Worm (Caenorhabditis elegans): Measurements from ENCODE around the gene sra-29.

Gene sra-29

ce11 chrII:6581236-6581635 is 5.7 kb upstream of the sra-29 start, which contains the start of gene C56C10.6:
TSS of gene C56C10.6 (minus strand) at chrII:6581336.
- TF ChIP-seq hsf-1 (GFP tag; IDR thresholded peaks at IDR 0.05) (no peak), nfyb-1 (GFP tag; IDR thresholded peaks at IDR 0.05) (no peak), Y79H2A.3 (GFP tag; conservative IDR thresholded peaks at IDR 0.05) (no peak), ztf-22 (GFP tag; optimal IDR thresholded peaks at IDR 0.05) (no peak), F37B4.10 (GFP tag; IDR thresholded peaks at IDR 0.05) (no peak), dpl-1 (GFP tag; optimal IDR thresholded peaks at IDR 0.05) (no peak), ZK185.1 (tag; optimal IDR thresholded peaks at IDR 0.05; ENCODE audit: poor library complexity, severe bottlenecking) (no peak), snpc-4 (GFP tag; optimal IDR thresholded peaks at IDR 0.05) (no peak), snpc-4 (tag; optimal IDR thresholded peaks at IDR 0.05) (no peak), Y95B8A.8 (GFP tag; IDR thresholded peaks at IDR 0.05) (no peak), nfya-2 (GFP tag; IDR thresholded peaks at IDR 0.05) (no peak), F10E7.11 (tag; optimal IDR thresholded peaks at IDR 0.05) (no peak), F57A8.1 (GFP tag; optimal IDR thresholded peaks at IDR 0.05) (no peak), lag-1 (GFP tag; IDR thresholded peaks at IDR 0.05) (no peak), D2030.7 (GFP tag; IDR thresholded peaks at IDR 0.05) (no peak), madf-10 (tag; optimal IDR thresholded peaks at IDR 0.05) (no peak), nhr-90 (tag; optimal IDR thresholded peaks at IDR 0.05) (no peak), ztf-25 (GFP tag; IDR thresholded peaks at IDR 0.05) (no peak)

DNA sequence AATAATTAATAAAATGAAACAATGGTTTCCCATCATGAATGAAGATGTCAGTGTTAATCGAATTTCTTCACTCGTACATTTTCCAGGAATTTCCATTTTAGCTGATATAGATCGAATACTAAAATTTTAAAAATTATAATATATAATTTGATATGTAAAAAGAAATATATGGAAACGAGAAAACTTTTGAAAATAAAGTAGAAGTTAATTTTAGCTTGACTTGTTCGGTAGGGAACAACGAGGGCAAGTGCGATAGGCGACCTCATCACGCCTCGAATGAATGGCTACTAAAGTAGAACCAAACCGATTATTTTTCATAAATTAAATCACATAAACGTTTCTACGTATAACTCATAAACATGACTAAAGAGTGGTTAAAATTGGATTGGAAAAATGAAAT is 2.8 kb upstream of the sra-29 start, which contains the start of gene sra-31:
Gene sra-31 (minus strand): TSS at position 101 of the 400 bp plus-strand sequence.
- TF ChIP-seq C17E4.6 (GFP tag; IDR thresholded peaks at IDR 0.05) = no peak
- no peak for TF ChIP-seq pbrm-1 (GFP tag; IDR thresholded peaks at IDR 0.05)
- no peak for TF ChIP-seq tlf-1 (GFP tag; optimal IDR thresholded peaks at IDR 0.05)
- no peak for TF ChIP-seq madf-3 (GFP tag; IDR thresholded peaks at IDR 0.05)
- TF ChIP-seq nhr-80 (tag; optimal IDR thresholded peaks at IDR 0.05) = no peak
- no peak for TF ChIP-seq aptf-2 (GFP tag; conservative IDR thresholded peaks at IDR 0.05)

DNA sequence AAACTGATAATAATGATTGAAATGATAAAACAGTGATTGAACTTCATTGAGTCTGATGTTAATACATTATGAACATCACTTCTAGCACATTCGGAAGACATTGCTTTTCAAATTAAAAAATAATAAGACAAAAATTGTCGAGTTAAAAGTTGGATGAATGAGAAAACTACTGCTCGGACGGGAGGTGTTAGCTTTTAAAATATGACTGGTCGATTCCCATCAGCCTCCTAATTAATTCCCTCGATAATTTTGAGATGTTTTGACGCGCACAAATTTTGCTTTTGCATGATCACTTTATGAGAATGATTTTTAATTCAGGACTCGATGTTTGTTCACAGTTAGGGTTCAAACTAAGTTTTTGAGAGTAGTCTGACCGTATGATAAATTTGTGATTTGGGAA is 1.9 kb downstream of the sra-29 start, which contains the start of gene sra-28:
Gene sra-28 (minus strand): TSS at position 101 of the 400 bp plus-strand sequence.
- TF ChIP-seq T26A5.8 (tag; optimal IDR thresholded peaks at IDR 0.05) (no peak), lsy-27 (tag; optimal IDR thresholded peaks at IDR 0.05; ENCODE audit: borderline replicate concordance, insufficient read depth) (no peak), B0261.1 (tag; optimal IDR thresholded peaks at IDR 0.05) (no peak), B0336.3 (GFP tag; IDR thresholded peaks at IDR 0.05) (no peak), F55B11.4 (tag; optimal IDR thresholded peaks at IDR 0.05; ENCODE audit: borderline replicate concordance, insufficient read depth) (no peak), attf-5 (GFP tag; optimal IDR thresholded peaks at IDR 0.05) (no peak), lin-26 (GFP tag; IDR thresholded peaks at IDR 0.05) (no peak), nhr-27 (tag; optimal IDR thresholded peaks at IDR 0.05) (no peak), zim-3 (tag; optimal IDR thresholded peaks at IDR 0.05) (no peak), attf-6 (GFP tag; IDR thresholded peaks at IDR 0.05) (no peak), attf-3 (GFP tag; conservative IDR thresholded peaks at IDR 0.05) (no peak), D2030.7 (GFP tag; IDR thresholded peaks at IDR 0.05) (no peak), lin-35 (GFP tag; optimal IDR thresholded peaks at IDR 0.05) (no peak), F57C9.4 (tag; optimal IDR thresholded peaks at IDR 0.05) (no peak), nfya-1 (tag; optimal IDR thresholded peaks at IDR 0.05; ENCODE audit: borderline replicate concordance, insufficient read depth) (no peak), hsf-1 (GFP tag; IDR thresholded peaks at IDR 0.05) (no peak)
